Worm (Caenorhabditis elegans): ENCODE results near the gene hrde-1.

Gene hrde-1

ce11 chrIII:4150919-4151318 is 25.0 kb downstream of the hrde-1 start (continued):
- TF ChIP-seq pha-4 (GFP tag; IDR thresholded peaks at IDR 0.05) (no peak; the same call in 1 of the 2 replicates), pha-4 (tag; optimal IDR thresholded peaks at IDR 0.05) (peak; percentile 48), jun-1 (tag; optimal IDR thresholded peaks at IDR 0.05) (peak; percentile 16), nhr-28 (tag; optimal IDR thresholded peaks at IDR 0.05) (peak; percentile 68), hlh-11 (tag; optimal IDR thresholded peaks at IDR 0.05) (peak; percentile 79), lsy-2 (tag; optimal IDR thresholded peaks at IDR 0.05) (peak; percentile 88 to 99), zip-2 (tag; optimal IDR thresholded peaks at IDR 0.05) (peak; percentile 15), gei-8 (GFP tag; optimal IDR thresholded peaks at IDR 0.05) (no peak), nhr-76 (tag; optimal IDR thresholded peaks at IDR 0.05) (no peak), nhr-11 (tag; optimal IDR thresholded peaks at IDR 0.05) (peak; percentile 64)

ce11 chrIII:4143170-4143569 is 32.8 kb downstream of the hrde-1 start:
- no peak for TF ChIP-seq lsy-2 (tag; optimal IDR thresholded peaks at IDR 0.05)

DNA sequence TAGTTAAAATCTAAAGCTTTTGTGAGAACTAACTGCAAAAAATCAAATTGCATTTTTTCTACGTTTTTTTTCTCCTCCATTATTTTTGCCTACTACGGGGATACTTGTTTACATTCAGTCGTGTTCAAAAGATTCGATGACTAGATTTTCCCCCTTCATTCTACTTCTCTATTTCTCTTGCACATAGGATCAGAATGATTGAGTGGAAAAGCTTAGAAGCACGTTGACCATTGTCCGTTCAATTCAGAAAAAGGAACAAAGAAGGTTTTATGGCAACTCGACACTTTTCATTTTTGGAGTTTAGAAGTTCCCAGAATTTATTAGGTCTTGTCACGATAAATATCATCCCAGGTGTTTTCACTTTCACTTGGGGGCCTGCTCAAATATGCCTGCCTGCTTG is 38.8 kb downstream of the hrde-1 start:
- TF ChIP-seq zfp-2 (tag; optimal IDR thresholded peaks at IDR 0.05) (no peak), ZK337.2 (GFP tag; IDR thresholded peaks at IDR 0.05) (no peak), unc-62 (GFP tag; optimal IDR thresholded peaks at IDR 0.05 in 1 of 2) (peak in 1 of 2 experiments; percentile 66), unc-62 (tag; optimal IDR thresholded peaks at IDR 0.05) (no peak), nhr-10 (tag; optimal IDR thresholded peaks at IDR 0.05) (no peak)

- TF ChIP-seq set-16 (GFP tag; IDR thresholded peaks at IDR 0.05) (peak; percentile 93), mdl-1 (tag; optimal IDR thresholded peaks at IDR 0.05) (no peak)
These were observed 41.9 kb downstream of the hrde-1 start for ce11 chrIII:4134059-4134458.

DNA sequence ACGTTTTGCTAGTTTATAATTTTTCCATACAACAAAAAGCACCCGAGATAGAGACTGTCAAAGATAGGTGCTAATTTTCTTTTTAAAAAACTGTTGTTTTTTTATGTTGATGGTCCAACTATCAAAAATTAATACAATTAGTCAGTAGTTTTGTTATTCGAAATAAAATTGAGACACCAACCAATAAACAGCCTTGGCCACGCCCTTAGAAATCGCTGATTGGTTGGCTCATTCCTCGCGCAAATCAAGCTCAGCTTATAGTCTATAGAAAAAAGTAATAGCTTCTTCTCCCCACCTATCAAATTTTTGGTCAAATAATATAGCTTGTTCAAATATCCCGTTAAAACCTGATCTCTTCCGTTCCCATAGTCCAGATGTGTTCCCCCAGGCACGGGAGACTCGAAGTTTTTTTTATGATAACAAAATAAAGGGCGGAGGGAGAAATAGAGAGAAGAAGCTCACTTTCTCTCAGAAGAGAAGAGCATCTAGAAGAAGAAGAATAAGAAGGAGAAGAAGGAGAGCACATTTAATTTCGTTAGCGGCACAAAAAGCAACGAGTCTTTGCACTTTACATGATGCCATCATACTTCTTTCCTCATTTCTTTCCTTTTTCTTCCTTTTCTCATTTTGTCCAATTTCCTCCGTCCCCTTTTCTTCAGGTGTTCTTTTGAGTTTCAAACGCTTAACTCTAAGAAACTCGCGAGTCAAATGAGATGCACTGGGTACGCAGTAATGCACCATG is 44.0 kb downstream of the hrde-1 start:
- TF ChIP-seq ces-1 (GFP tag; optimal IDR thresholded peaks at IDR 0.05), result peak; percentile 67
- TF ChIP-seq saeg-2 (GFP tag; IDR thresholded peaks at IDR 0.05), result no peak

- TF ChIP-seq fkh-10 (GFP tag; optimal IDR thresholded peaks at IDR 0.05) (peak; percentile 54), Y5F2A.4 (GFP tag; optimal IDR thresholded peaks at IDR 0.05) (no peak)
These were observed 52.1 kb downstream of the hrde-1 start for ce11 chrIII:4123900-4124299.

ce11 chrIII:4123277-4123676 is 52.7 kb downstream of the hrde-1 start:
- TF ChIP-seq nhr-28 (tag; optimal IDR thresholded peaks at IDR 0.05), result no peak
